Worm (Caenorhabditis elegans): ENCODE results near the gene F42C5.5.
A peak's percentile ranks its signal among the peaks of the same experiment; 100 is the strongest.

F42C5.5 gene

ce11 chrIV:7276661-7277060 is 17.4 kb downstream of the F42C5.5 start, which contains the start of gene C06E4.2:
Gene C06E4.2, plus strand, starts transcription at chrIV:7276961.
- TF ChIP-seq nhr-179 (tag; optimal IDR thresholded peaks at IDR 0.05) (no peak), Y56A3A.18 (GFP tag; IDR thresholded peaks at IDR 0.05) (no peak), ets-4 (GFP tag; optimal IDR thresholded peaks at IDR 0.05) (no peak), F23B12.7 (tag; optimal IDR thresholded peaks at IDR 0.05; ENCODE audit: insufficient read depth) (no peak), attf-3 (GFP tag; conservative IDR thresholded peaks at IDR 0.05) (no peak)

DNA sequence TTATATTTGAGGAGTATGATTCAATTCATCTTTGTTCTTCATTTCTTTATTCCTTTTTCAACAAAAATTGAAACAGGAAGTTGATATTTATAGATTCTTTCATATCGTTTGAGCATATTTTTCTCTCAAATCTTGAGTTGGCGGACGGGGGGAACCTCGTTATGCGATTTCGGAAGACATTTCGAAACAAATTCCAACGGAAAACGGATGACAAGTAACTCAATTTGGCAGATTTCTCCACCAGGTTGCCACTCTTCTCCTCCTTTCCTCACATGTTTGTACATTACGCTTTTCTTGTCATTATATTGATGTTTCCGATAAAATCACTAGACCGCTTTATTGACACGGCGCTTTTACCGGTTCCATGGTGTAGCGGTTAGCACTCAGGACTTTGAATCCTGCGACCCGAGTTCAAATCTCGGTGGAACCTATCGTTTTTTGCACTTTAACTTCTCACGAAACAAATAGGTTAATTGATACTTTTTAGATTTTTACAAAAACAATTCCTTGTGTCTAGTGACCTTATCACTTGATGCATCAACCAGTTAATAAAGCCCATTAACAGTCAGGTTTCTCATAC is 19.0 kb downstream of the F42C5.5 start:
- TF ChIP-seq ztf-25 (GFP tag; IDR thresholded peaks at IDR 0.05) (0 out of 2 replicates have a peak, but pooled peaks have one; percentile 9), dox-1 (GFP tag; IDR thresholded peaks at IDR 0.05) (no peak), mel-28 (tag; optimal IDR thresholded peaks at IDR 0.05; ENCODE audit: borderline replicate concordance) (no peak), rpc-1 (optimal IDR thresholded peaks at IDR 0.05) (peak; percentile 67), rpc-1 (tag; optimal IDR thresholded peaks at IDR 0.05) (peak; percentile 84), B0261.1 (tag; optimal IDR thresholded peaks at IDR 0.05) (peak; percentile 63), snpc-1.3 (tag; optimal IDR thresholded peaks at IDR 0.05; ENCODE audit: insufficient read depth) (peak; percentile 29), snpc-4 (GFP tag; optimal IDR thresholded peaks at IDR 0.05) (peak; percentile 54), snpc-4 (tag; optimal IDR thresholded peaks at IDR 0.05) (peak in 2 of 4 experiments; percentile 57 to 74), him-1 (tag; optimal IDR thresholded peaks at IDR 0.05) (peak; percentile 54), tbp1 (GFP tag; optimal IDR thresholded peaks at IDR 0.05) (peak; percentile 91), aptf-2 (GFP tag; conservative IDR thresholded peaks at IDR 0.05) (no peak), lsy-27 (tag; optimal IDR thresholded peaks at IDR 0.05; ENCODE audit: borderline replicate concordance, insufficient read depth) (peak; percentile 8), lin-26 (GFP tag; IDR thresholded peaks at IDR 0.05) (peak; percentile 79; the same call in 1 of the 2 replicates), die-1 (tag; optimal IDR thresholded peaks at IDR 0.05) (peak; percentile 37), F23B12.7 (tag; optimal IDR thresholded peaks at IDR 0.05; ENCODE audit: insufficient read depth) (peak; percentile 39), K11D2.4 (GFP tag; IDR thresholded peaks at IDR 0.05) (no peak), D2030.7 (GFP tag; IDR thresholded peaks at IDR 0.05) (0 out of 2 replicates have a peak, but pooled peaks have one; percentile 32)

DNA sequence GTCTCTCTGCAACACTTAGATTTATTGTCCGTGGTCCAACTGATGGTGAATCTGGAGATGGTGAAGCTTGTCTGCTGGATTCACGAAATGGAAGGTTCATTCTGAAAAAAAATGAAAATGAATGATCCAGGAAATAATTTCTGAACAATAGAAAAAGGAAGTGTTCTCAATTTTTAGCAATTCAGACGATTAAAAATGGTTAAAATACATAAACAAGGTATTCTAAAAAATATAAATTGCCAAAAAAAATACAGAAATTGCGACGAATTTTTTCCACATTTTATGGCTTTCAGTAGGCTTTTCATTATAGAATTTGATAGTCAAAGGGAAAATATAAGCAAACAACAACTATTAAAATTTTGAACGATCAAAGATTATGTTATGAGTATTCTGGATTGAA is 30.9 kb downstream of the F42C5.5 start, which contains the start of gene glb-2:
Gene glb-2 (minus strand): TSS at position 101 of the 400 bp plus-strand sequence.
- TF ChIP-seq nhr-27 (tag; optimal IDR thresholded peaks at IDR 0.05) (no peak), attf-6 (GFP tag; IDR thresholded peaks at IDR 0.05) (no peak), ceh-27 (GFP tag; optimal IDR thresholded peaks at IDR 0.05) (no peak), B0035.1 (tag; optimal IDR thresholded peaks at IDR 0.05) (no peak)

ce11 chrIV:7260587-7260986 is 33.4 kb downstream of the F42C5.5 start, which contains the start of gene C06E4.3:
Gene C06E4.3, plus strand, starts transcription at chrIV:7260875.
- TF ChIP-seq hlh-12 (tag; optimal IDR thresholded peaks at IDR 0.05) (no peak), C06A6.2 (GFP tag; conservative IDR thresholded peaks at IDR 0.05) (no peak)

DNA sequence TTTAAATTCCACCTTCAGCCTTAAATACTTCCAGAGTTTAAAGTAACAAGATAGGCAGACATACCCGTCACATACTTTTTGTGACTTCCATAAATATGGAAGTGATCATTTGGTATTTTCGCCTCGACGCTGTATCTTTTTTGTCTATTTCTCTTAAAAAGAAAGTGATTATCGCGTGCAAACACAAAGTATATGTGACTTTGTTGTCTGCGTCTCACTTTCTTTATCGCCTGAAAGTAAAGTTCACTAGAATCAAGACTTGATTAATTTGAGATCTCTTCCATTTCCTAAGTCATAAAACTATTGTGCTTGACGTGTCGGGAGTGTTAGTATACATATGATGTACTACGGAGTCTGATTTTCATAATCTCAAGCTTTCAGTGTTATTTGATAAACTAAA is 35.8 kb downstream of the F42C5.5 start, which contains the start of gene C06E4.6:
Gene C06E4.6 (minus strand): TSS at position 51 of the 400 bp plus-strand sequence.
- TF ChIP-seq nhr-80 (tag; optimal IDR thresholded peaks at IDR 0.05) (peak; percentile 53), hmg-1.2 (GFP tag; IDR thresholded peaks at IDR 0.05) (peak; percentile 95), fkh-3 (tag; optimal IDR thresholded peaks at IDR 0.05) (no peak), F57A8.1 (GFP tag; optimal IDR thresholded peaks at IDR 0.05) (no peak), hsf-1 (GFP tag; IDR thresholded peaks at IDR 0.05) (no peak), ztf-26 (tag; optimal IDR thresholded peaks at IDR 0.05) (no peak)

Measured in whole organism, young adult.